Worm (Caenorhabditis elegans) whole organism, L4 larva: ENCODE measurements around the gene R144.12.
A peak's percentile ranks its signal among the peaks of the same experiment; 100 is the strongest.

ENCODE experiments used
- D1046.2 ChIP-seq: fragments of 200-800 bp; sonication (Bioruptor generic); IDR thresholded peaks from 2 replicates; pipeline ENCODE4 v1.3.6; 2022; ENCODE audit warnings: missing genetic modification characterization, missing compliant biosample characterization
- F49E8.2 ChIP-seq: sonication (generic microtip); optimal IDR thresholded peaks from 2 replicates; lab custom pipeline; 2016; ENCODE audit warnings: missing compliant biosample characterization, mild to moderate bottlenecking, missing genetic modification characterization, borderline replicate concordance
- R02D3.7 ChIP-seq: fragments of 150-350 bp; sonication (generic microtip); optimal IDR thresholded peaks from 3 replicates; lab custom pipeline; 2014; ENCODE audit warnings: missing biosample characterization, missing genetic modification characterization
- Y105C5A.15 ChIP-seq: fragments of 200-800 bp; sonication (Bioruptor generic); IDR thresholded peaks from 2 replicates; pipeline ENCODE4 v1.3.6; 2022; ENCODE audit warnings: missing genetic modification characterization, missing compliant biosample characterization
- Y48G9A.11 ChIP-seq: fragments of 200-800 bp; sonication (Bioruptor generic); IDR thresholded peaks from 2 replicates; pipeline ENCODE4 v1.3.6; 2022; ENCODE audit warnings: missing genetic modification reagents, missing genetic modification characterization, missing compliant biosample characterization
- Y5F2A.4 ChIP-seq: fragments of 200-800 bp; sonication (Bioruptor generic); optimal IDR thresholded peaks from 2 replicates; lab custom pipeline; 2018; ENCODE audit warnings: mild to moderate bottlenecking, missing genetic modification characterization, missing compliant biosample characterization
- ZK546.5 ChIP-seq, 2 experiments: sonication (generic microtip); optimal IDR thresholded peaks; 2 replicates each; lab custom pipeline; 2017; ENCODE audit warnings: missing biosample characterization in 2 of 2, missing genetic modification characterization in 2 of 2
- aha-1 ChIP-seq: fragments of 150-350 bp; peaks from one replicate; lab custom pipeline; 2014; ENCODE audit warnings: missing biosample characterization, missing genetic modification characterization
- ceh-20 ChIP-seq: fragments of 200-800 bp; sonication (Bioruptor generic); IDR thresholded peaks from 2 replicates; pipeline ENCODE4 v1.3.6; 2022; ENCODE audit warnings: missing genetic modification reagents, missing genetic modification characterization, missing compliant biosample characterization
- ceh-28 ChIP-seq: fragments of 150-350 bp; optimal IDR thresholded peaks from 2 replicates; lab custom pipeline; 2014; ENCODE audit warnings: missing biosample characterization, missing genetic modification reagents, missing genetic modification characterization
- ceh-32 ChIP-seq: sonication (generic microtip); optimal IDR thresholded peaks from 2 replicates; lab custom pipeline; 2016; ENCODE audit warnings: mild to moderate bottlenecking, missing genetic modification characterization, missing compliant biosample characterization; ENCODE audit not compliant: poor library complexity
- ces-1 ChIP-seq: fragments of 150-350 bp; sonication (generic microtip); optimal IDR thresholded peaks from 4 replicates; lab custom pipeline; 2014; ENCODE audit warnings: missing biosample characterization, missing genetic modification reagents, missing genetic modification characterization
- cey-2 ChIP-seq: sonication (generic microtip); optimal IDR thresholded peaks from 3 replicates; lab custom pipeline; 2017; ENCODE audit warnings: missing genetic modification characterization, mild to moderate bottlenecking, missing compliant biosample characterization, antibody characterized with exemption, borderline replicate concordance; ENCODE audit not compliant: insufficient read depth
- daf-12 ChIP-seq: fragments of 150-350 bp; optimal IDR thresholded peaks from 2 replicates; lab custom pipeline; 2014; ENCODE audit warnings: missing biosample characterization, missing genetic modification reagents, missing genetic modification characterization
- dmd-8 ChIP-seq: fragments of 200-800 bp; sonication (Bioruptor generic); IDR thresholded peaks from 2 replicates; pipeline ENCODE4 v1.3.6; 2022; ENCODE audit warnings: missing genetic modification characterization, missing compliant biosample characterization
- dpl-1 ChIP-seq: fragments of 150-350 bp; optimal IDR thresholded peaks from 2 replicates; lab custom pipeline; 2014; ENCODE audit warnings: missing biosample characterization, missing genetic modification reagents, missing genetic modification characterization
- dve-1 ChIP-seq: sonication (generic microtip); optimal IDR thresholded peaks from 2 replicates; lab custom pipeline; 2017; ENCODE audit warnings: antibody characterized with exemption, mild to moderate bottlenecking, missing genetic modification characterization, missing compliant biosample characterization; ENCODE audit not compliant: insufficient read depth
- egl-27 ChIP-seq: sonication (generic microtip); optimal IDR thresholded peaks from 3 replicates; lab custom pipeline; 2017; ENCODE audit warnings: missing biosample characterization, missing genetic modification reagents, missing genetic modification characterization
- fkh-10 ChIP-seq: fragments of 150-350 bp; optimal IDR thresholded peaks from 2 replicates; lab custom pipeline; 2014; ENCODE audit warnings: missing biosample characterization, missing genetic modification reagents, missing genetic modification characterization
- hif-1 ChIP-seq, 2 experiments: sonication (generic microtip); optimal IDR thresholded peaks; 2 replicates each; lab custom pipeline; 2016 to 2017; ENCODE audit warnings: missing compliant biosample characterization in 2 of 2, missing genetic modification characterization in 2 of 2, missing genetic modification reagents in 2 of 2, missing genotype in 2 of 2, mild to moderate bottlenecking in 1 of 2
- hlh-11 ChIP-seq: fragments of 200-800 bp; sonication (Bioruptor generic); optimal IDR thresholded peaks from 2 replicates; lab custom pipeline; 2018; ENCODE audit warnings: mild to moderate bottlenecking, missing genetic modification characterization, missing compliant biosample characterization
- jun-1 ChIP-seq: fragments of 150-350 bp; optimal IDR thresholded peaks from 2 replicates; lab custom pipeline; 2014; ENCODE audit warnings: missing biosample characterization, missing genetic modification reagents, missing genetic modification characterization
- lim-7 ChIP-seq: fragments of 200-800 bp; sonication (Bioruptor generic); IDR thresholded peaks from 2 replicates; pipeline ENCODE4 v1.3.6; 2022; ENCODE audit warnings: missing genetic modification characterization, missing compliant biosample characterization
- lin-1 ChIP-seq: fragments of 200-800 bp; sonication (Bioruptor generic); IDR thresholded peaks from 2 replicates; pipeline ENCODE4 v1.3.6; 2022; ENCODE audit warnings: missing genetic modification reagents, missing genetic modification characterization, missing compliant biosample characterization
- lin-15B ChIP-seq: fragments of 150-350 bp; sonication (generic microtip); optimal IDR thresholded peaks from 3 replicates; lab custom pipeline; 2014; ENCODE audit warnings: missing biosample characterization, missing genetic modification characterization
- lin-38 ChIP-seq: fragments of 200-800 bp; sonication (Bioruptor generic); IDR thresholded peaks from 2 replicates; pipeline ENCODE4 v1.3.6; 2022; ENCODE audit warnings: missing genetic modification reagents, missing genetic modification characterization, missing compliant biosample characterization
- lir-3 ChIP-seq: sonication (generic microtip); optimal IDR thresholded peaks from 2 replicates; lab custom pipeline; 2016; ENCODE audit warnings: mild to moderate bottlenecking, missing genetic modification characterization, missing compliant biosample characterization
- lsy-2 ChIP-seq, 2 experiments: fragments of 150-350 bp in 1 of 2; sonication (generic microtip) in 1 of 2; optimal IDR thresholded peaks; 2 replicates each; lab custom pipeline; 2014 to 2017; ENCODE audit warnings: missing biosample characterization in 2 of 2, missing genetic modification characterization in 2 of 2
- madf-5 ChIP-seq, 2 experiments: fragments of 200-800 bp; sonication (Bioruptor generic); IDR thresholded peaks; 2 replicates each; pipeline ENCODE4 v1.3.6; 2022; ENCODE audit warnings: missing compliant biosample characterization in 2 of 2, missing genetic modification characterization in 2 of 2
- mdl-1 ChIP-seq, 2 experiments: fragments of 150-350 bp in 1 of 2; sonication (generic microtip) in 1 of 2; optimal IDR thresholded peaks; 2 replicates each; lab custom pipeline; 2014 to 2017; ENCODE audit warnings: missing biosample characterization in 2 of 2, missing genetic modification characterization in 2 of 2
- mep-1 ChIP-seq: fragments of 150-350 bp; sonication (generic microtip); optimal IDR thresholded peaks from 3 replicates; lab custom pipeline; 2014; ENCODE audit warnings: missing biosample characterization, missing genetic modification characterization
- mxl-2 ChIP-seq: fragments of 200-800 bp; sonication (Bioruptor generic); conservative IDR thresholded peaks from 2 replicates; pipeline ENCODE4 v1.3.6; 2022; ENCODE audit warnings: missing genetic modification reagents, missing genetic modification characterization, missing compliant biosample characterization
- mxl-3 ChIP-seq: fragments of 200-800 bp; sonication (Bioruptor generic); optimal IDR thresholded peaks from 2 replicates; lab custom pipeline; 2018; ENCODE audit warnings: mild to moderate bottlenecking, missing genetic modification characterization, missing compliant biosample characterization
- nhr-10 ChIP-seq: fragments of 150-350 bp; optimal IDR thresholded peaks from 2 replicates; lab custom pipeline; 2014; ENCODE audit warnings: missing biosample characterization, missing genetic modification characterization
- nhr-11 ChIP-seq: fragments of 150-350 bp; optimal IDR thresholded peaks from 2 replicates; lab custom pipeline; 2014; ENCODE audit warnings: missing biosample characterization, missing genetic modification characterization
- nhr-76 ChIP-seq: fragments of 150-350 bp; optimal IDR thresholded peaks from 2 replicates; lab custom pipeline; 2014; ENCODE audit warnings: missing biosample characterization, missing genetic modification characterization
- nhr-77 ChIP-seq: fragments of 150-350 bp; optimal IDR thresholded peaks from 2 replicates; lab custom pipeline; 2014; ENCODE audit warnings: missing biosample characterization, missing genetic modification characterization
- php-3 ChIP-seq: fragments of 200-800 bp; sonication (Bioruptor generic); IDR thresholded peaks from 2 replicates; pipeline ENCODE4 v1.3.6; 2022; ENCODE audit warnings: missing genetic modification reagents, missing genetic modification characterization, missing compliant biosample characterization
- pqm-1 ChIP-seq: sonication (generic microtip); optimal IDR thresholded peaks from 2 replicates; lab custom pipeline; 2017; ENCODE audit warnings: missing biosample characterization, missing genetic modification characterization
- rbr-2 ChIP-seq: sonication (generic microtip); optimal IDR thresholded peaks from 2 replicates; lab custom pipeline; 2016; ENCODE audit warnings: missing genotype, missing genetic modification characterization, missing compliant biosample characterization
- set-16 ChIP-seq: fragments of 200-800 bp; sonication (Bioruptor generic); IDR thresholded peaks from 2 replicates; pipeline ENCODE4 v1.3.6; 2022; ENCODE audit warnings: missing genetic modification reagents, missing genetic modification characterization, missing compliant biosample characterization
- spr-3 ChIP-seq: fragments of 200-800 bp; sonication (Bioruptor generic); optimal IDR thresholded peaks from 2 replicates; lab custom pipeline; 2018; ENCODE audit warnings: mild to moderate bottlenecking, missing genetic modification characterization, missing compliant biosample characterization
- tag-97 ChIP-seq: fragments of 200-800 bp; sonication (Bioruptor generic); IDR thresholded peaks from 2 replicates; pipeline ENCODE4 v1.3.6; 2022; ENCODE audit warnings: missing genetic modification characterization, missing compliant biosample characterization
- unc-130 ChIP-seq: sonication (generic microtip); optimal IDR thresholded peaks from 2 replicates; lab custom pipeline; 2016; ENCODE audit warnings: missing genetic modification reagents, missing genetic modification characterization, missing compliant biosample characterization
- unc-62 ChIP-seq, 3 experiments: fragments of 150-350 bp in 1 of 3; sonication (generic microtip); optimal IDR thresholded peaks in 2 of 3; peaks in 1 of 3; 1 replicate in 1 of 3; 2 replicates in 2 of 3; lab custom pipeline; 2014 to 2017; ENCODE audit warnings: missing biosample characterization in 3 of 3, missing genetic modification characterization in 3 of 3, missing genetic modification reagents in 3 of 3, missing genotype in 1 of 3
- zag-1 ChIP-seq: fragments of 150-350 bp; optimal IDR thresholded peaks from 2 replicates; lab custom pipeline; 2014; ENCODE audit warnings: missing biosample characterization, missing genetic modification characterization
- zfp-3 ChIP-seq: fragments of 200-800 bp; sonication (Bioruptor generic); conservative IDR thresholded peaks from 2 replicates; pipeline ENCODE4 v1.3.6; 2022; ENCODE audit warnings: missing genetic modification reagents, missing genetic modification characterization, missing compliant biosample characterization
- zip-11 ChIP-seq: fragments of 200-800 bp; sonication (Bioruptor generic); IDR thresholded peaks from 2 replicates; pipeline ENCODE4 v1.3.6; 2022; ENCODE audit warnings: missing genetic modification characterization, missing compliant biosample characterization
- ztf-11 ChIP-seq: fragments of 150-350 bp; optimal IDR thresholded peaks from 2 replicates; lab custom pipeline; 2014; ENCODE audit warnings: missing biosample characterization, missing genetic modification characterization

Gene R144.12

ce11 chrIII:5018116-5018689, 11.4 kb upstream of the R144.12 start, which contains the start of gene wip-1 (continued):
- TF ChIP-seq dve-1 (tag; lab: Kevin White, UChicago) (peak; percentile 100), unc-62 (GFP tag; optimal IDR thresholded peaks at IDR 0.05 in 1 of 2; lab: Kevin White, UChicago) (peak in 1 of 2 experiments; percentile 99), unc-62 (tag; optimal IDR thresholded peaks at IDR 0.05; lab: Kevin White, UChicago) (peak; percentile 30), jun-1 (tag; lab: Kevin White, UChicago) (peak; percentile 95), zfp-3 (GFP tag; lab: Robert Waterston, UW) (peak; percentile 94), nhr-76 (tag; lab: Kevin White, UChicago) (peak; percentile 53), R02D3.7 (tag; lab: Kevin White, UChicago) (peak; percentile 2), ZK546.5 (tag; optimal IDR thresholded peaks at IDR 0.05; lab: Kevin White, UChicago) (peak in 1 of 2 experiments; percentile 53), D1046.2 (GFP tag; lab: Robert Waterston, UW) (peak; percentile 74; the same call in 1 of the 2 replicates), lin-15B (tag; lab: Kevin White, UChicago) (peak; percentile 65), spr-3 (GFP tag; lab: Kevin White, UChicago) (peak; percentile 89), lin-1 (GFP tag; lab: Robert Waterston, UW) (peak; percentile 96), nhr-10 (peak; percentile 44), ceh-32 (tag; lab: Kevin White, UChicago) (peak; percentile 69), daf-12 (tag; lab: Kevin White, UChicago) (no peak), hif-1 (tag; optimal IDR thresholded peaks at IDR 0.05; lab: Kevin White, UChicago) (peak; percentile 73 to 89), unc-130 (GFP tag; lab: Kevin White, UChicago) (peak; percentile 97), ztf-11 (tag; lab: Kevin White, UChicago) (peak; percentile 18), lin-38 (GFP tag; lab: Robert Waterston, UW) (peak; percentile 95), lir-3 (tag; lab: Kevin White, UChicago) (peak; percentile 52), mep-1 (tag; lab: Kevin White, UChicago) (peak; percentile 99), rbr-2 (tag; lab: Kevin White, UChicago) (peak; percentile 98), dmd-8 (GFP tag; lab: Robert Waterston, UW) (peak; percentile 76; the same call in 1 of the 2 replicates), hlh-11 (tag; lab: Kevin White, UChicago) (peak; percentile 98), aha-1 (tag; lab: Kevin White, UChicago) (peak; percentile 100), ceh-28 (tag; lab: Kevin White, UChicago) (peak; percentile 38), dpl-1 (GFP tag; lab: Kevin White, UChicago) (peak; percentile 95), lsy-2 (tag; optimal IDR thresholded peaks at IDR 0.05; lab: Kevin White, UChicago) (peak; percentile 88 to 97), mdl-1 (tag; optimal IDR thresholded peaks at IDR 0.05; lab: Kevin White, UChicago) (peak; percentile 20 to 82), ceh-20 (GFP tag; lab: Robert Waterston, UW) (peak; percentile 95), php-3 (GFP tag; lab: Robert Waterston, UW) (peak; percentile 93), tag-97 (no peak), ces-1 (GFP tag; lab: Kevin White, UChicago) (peak; percentile 33), nhr-11 (tag; lab: Kevin White, UChicago) (peak; percentile 98), madf-5 (GFP tag; IDR thresholded peaks at IDR 0.05; lab: Robert Waterston, UW) (peak in 1 of 2 experiments; percentile 90; a peak in 1 of 4 replicates), mxl-3 (GFP tag; lab: Kevin White, UChicago) (peak; percentile 97), Y48G9A.11 (GFP tag; lab: Robert Waterston, UW) (peak; percentile 83), pqm-1 (tag; lab: Kevin White, UChicago) (peak; percentile 54), mxl-2 (peak; percentile 62), zip-11 (GFP tag; lab: Robert Waterston, UW) (no peak), F49E8.2 (tag; lab: Kevin White, UChicago) (peak; percentile 96), cey-2 (tag; lab: Kevin White, UChicago) (peak; percentile 57), fkh-10 (GFP tag; lab: Kevin White, UChicago) (peak; percentile 85), nhr-77 (tag; lab: Kevin White, UChicago) (peak; percentile 98), lim-7 (GFP tag; lab: Robert Waterston, UW) (peak; percentile 76), set-16 (peak; percentile 60), egl-27 (no peak), zag-1 (tag; lab: Kevin White, UChicago) (peak; percentile 66), Y5F2A.4 (peak; percentile 77), Y105C5A.15 (GFP tag; lab: Robert Waterston, UW) (peak; percentile 84; the same call in 1 of the 2 replicates)
